Fruit fly (Drosophila melanogaster): ENCODE results near the gene CG31516.

The CG31516 gene

dm6 chr3R:4197055-4197454, 22.9 kb downstream of the CG31516 start, which contains the start of gene beta-Man (continued):
- TF ChIP-seq Rfx (GFP tag; IDR thresholded peaks at IDR 0.05) (no peak), CG2129 (GFP tag; IDR thresholded peaks at IDR 0.05; ENCODE audit: partially characterized antibody) (0 out of 2 replicates have a peak, but pooled peaks have one; percentile 22), CG8944 (GFP tag; optimal IDR thresholded peaks at IDR 0.05) (no peak), shn (GFP tag; optimal IDR thresholded peaks at IDR 0.05) (no peak), mirr (GFP tag; optimal IDR thresholded peaks at IDR 0.05) (no peak), Hmx (GFP tag; optimal IDR thresholded peaks at IDR 0.05) (no peak), CG10267 (tag; optimal IDR thresholded peaks at IDR 0.05) (no peak), CG30403 (GFP tag; optimal IDR thresholded peaks at IDR 0.05) (no peak), CG33213 (GFP tag; optimal IDR thresholded peaks at IDR 0.05) (peak; percentile 76), nau (GFP tag; optimal IDR thresholded peaks at IDR 0.05) (no peak), Six4 (GFP tag; optimal IDR thresholded peaks at IDR 0.05) (no peak), mam (GFP tag; optimal IDR thresholded peaks at IDR 0.05) (no peak), cwo (GFP tag; optimal IDR thresholded peaks at IDR 0.05) (no peak), rib (GFP tag; IDR thresholded peaks at IDR 0.05) (no peak), CG17361 (GFP tag; IDR thresholded peaks at IDR 0.05) (no peak), gcm (GFP tag; optimal IDR thresholded peaks at IDR 0.05) (no peak), Ets65A (GFP tag) (no peak), pho (GFP tag; optimal IDR thresholded peaks at IDR 0.05) (no peak), CG9215 (GFP tag; IDR thresholded peaks at IDR 0.05) (no peak), vnd (GFP tag; IDR thresholded peaks at IDR 0.05; ENCODE audit: partially characterized antibody) (no peak), Drgx (GFP tag; IDR thresholded peaks at IDR 0.05) (no peak), CG13894 (tag; optimal IDR thresholded peaks at IDR 0.05) (peak; percentile 33), Ada2b (GFP tag; IDR thresholded peaks at IDR 0.05) (no peak), en (GFP tag; optimal IDR thresholded peaks at IDR 0.05) (no peak), sna (GFP tag; IDR thresholded peaks at IDR 0.05; ENCODE audit: partially characterized antibody) (no peak), trem (tag; optimal IDR thresholded peaks at IDR 0.05) (no peak), Camta (GFP tag; optimal IDR thresholded peaks at IDR 0.05) (no peak), lab (GFP tag; optimal IDR thresholded peaks at IDR 0.05) (no peak), CG2116 (GFP tag; optimal IDR thresholded peaks at IDR 0.05) (peak; percentile 12), ind (GFP tag; optimal IDR thresholded peaks at IDR 0.05) (no peak), h (optimal IDR thresholded peaks at IDR 0.05) (no peak), zfh1 (GFP tag; IDR thresholded peaks at IDR 0.05) (no peak), CG14441 (GFP tag; IDR thresholded peaks at IDR 0.05) (no peak), ab (GFP tag; optimal IDR thresholded peaks at IDR 0.05) (no peak), tap (tag; optimal IDR thresholded peaks at IDR 0.05) (no peak), usp (GFP tag; optimal IDR thresholded peaks at IDR 0.05) (no peak), CG17328 (GFP tag; IDR thresholded peaks at IDR 0.05) (no peak), Opbp (GFP tag; IDR thresholded peaks at IDR 0.05; ENCODE audit: partially characterized antibody) (peak; percentile 73; the same call in 2 of the 3 replicates), CG1832 (GFP tag; optimal IDR thresholded peaks at IDR 0.05) (no peak), Blimp-1 (GFP tag; optimal IDR thresholded peaks at IDR 0.05) (peak; percentile 75), CG1792 (GFP tag; optimal IDR thresholded peaks at IDR 0.05) (no peak), da (GFP tag; optimal IDR thresholded peaks at IDR 0.05) (no peak), eve (GFP tag; optimal IDR thresholded peaks at IDR 0.05) (no peak), CG4404 (GFP tag; IDR thresholded peaks at IDR 0.05) (no peak), Sox100B (GFP tag; optimal IDR thresholded peaks at IDR 0.05) (no peak), CG4617 (GFP tag; optimal IDR thresholded peaks at IDR 0.05; ENCODE audit: borderline replicate concordance) (no peak), Meics (GFP tag; optimal IDR thresholded peaks at IDR 0.05) (peak; percentile 43), sug (tag; optimal IDR thresholded peaks at IDR 0.05) (peak; percentile 36), danr (GFP tag; IDR thresholded peaks at IDR 0.05) (no peak), CG6689 (GFP tag; IDR thresholded peaks at IDR 0.05) (no peak), TFAM (GFP tag; optimal IDR thresholded peaks at IDR 0.05) (no peak), nerfin-2 (GFP tag; IDR thresholded peaks at IDR 0.05; ENCODE audit: partially characterized antibody) (no peak), CG6272 (GFP tag; IDR thresholded peaks at IDR 0.05) (no peak)
